Worm (Caenorhabditis elegans) whole organism, late embryonic: Measurements from ENCODE around the gene Y39A3A.4.

ENCODE experiments used
- C08G9.2 ChIP-seq: sonication (generic microtip); optimal IDR thresholded peaks from 2 replicates; lab custom pipeline; 2016; ENCODE audit warnings: mild to moderate bottlenecking, missing genetic modification characterization, moderate library complexity, missing compliant biosample characterization
- C38D4.7 ChIP-seq: fragments of 200-800 bp; sonication (Bioruptor generic); optimal IDR thresholded peaks from 2 replicates; lab custom pipeline; 2018; ENCODE audit warnings: mild to moderate bottlenecking, missing genetic modification characterization, moderate library complexity, missing compliant biosample characterization
- F13H6.1 ChIP-seq: sonication (generic microtip); optimal IDR thresholded peaks from 2 replicates; lab custom pipeline; 2016; ENCODE audit warnings: missing genetic modification characterization, missing compliant biosample characterization
- Y22D7AL.16 ChIP-seq: sonication (generic microtip); optimal IDR thresholded peaks from 2 replicates; lab custom pipeline; 2016; ENCODE audit warnings: missing genetic modification characterization, missing compliant biosample characterization
- ama-1 ChIP-seq: fragments of 150-350 bp; optimal IDR thresholded peaks from 2 replicates; lab custom pipeline; 2014
- ceh-18 ChIP-seq: sonication (generic microtip); optimal IDR thresholded peaks from 2 replicates; lab custom pipeline; 2016; ENCODE audit warnings: missing genetic modification characterization, missing compliant biosample characterization
- ceh-34 ChIP-seq: sonication (generic microtip); optimal IDR thresholded peaks from 2 replicates; lab custom pipeline; 2016; ENCODE audit warnings: mild to moderate bottlenecking, missing genetic modification characterization, missing compliant biosample characterization
- ceh-45 ChIP-seq: fragments of 200-800 bp; sonication (Bioruptor generic); IDR thresholded peaks from 2 replicates; pipeline ENCODE4 v1.3.6; 2022; ENCODE audit warnings: missing genetic modification reagents, missing genetic modification characterization, missing compliant biosample characterization
- ceh-48 ChIP-seq: sonication (generic microtip); optimal IDR thresholded peaks from 2 replicates; lab custom pipeline; 2016; ENCODE audit warnings: missing genetic modification characterization, inconsistent platforms, missing compliant biosample characterization
- ceh-6 ChIP-seq: fragments of 200-800 bp; sonication (Bioruptor generic); optimal IDR thresholded peaks from 2 replicates; lab custom pipeline; 2018; ENCODE audit warnings: mild to moderate bottlenecking, missing genetic modification characterization, missing compliant biosample characterization
- ceh-9 ChIP-seq: sonication (generic microtip); optimal IDR thresholded peaks from 2 replicates; lab custom pipeline; 2016; ENCODE audit warnings: mild to moderate bottlenecking, missing genetic modification characterization, inconsistent platforms, missing compliant biosample characterization
- che-1 ChIP-seq: sonication (generic microtip); optimal IDR thresholded peaks from 2 replicates; lab custom pipeline; 2016; ENCODE audit warnings: mild to moderate bottlenecking, missing genetic modification characterization, missing compliant biosample characterization
- elt-2 ChIP-seq: sonication (generic microtip); optimal IDR thresholded peaks from 2 replicates; lab custom pipeline; 2016; ENCODE audit warnings: missing genetic modification reagents, missing genetic modification characterization, missing compliant biosample characterization
- fax-1 ChIP-seq: sonication (generic microtip); optimal IDR thresholded peaks from 2 replicates; lab custom pipeline; 2016; ENCODE audit warnings: missing genotype, missing genetic modification characterization, missing compliant biosample characterization
- fkh-10 ChIP-seq: fragments of 150-350 bp; optimal IDR thresholded peaks from 2 replicates; lab custom pipeline; 2014; ENCODE audit warnings: missing biosample characterization, missing genetic modification reagents, missing genetic modification characterization
- fkh-6 ChIP-seq: sonication (generic microtip); optimal IDR thresholded peaks from 2 replicates; lab custom pipeline; 2016; ENCODE audit warnings: missing genetic modification characterization, missing compliant biosample characterization
- hlh-15 ChIP-seq: sonication (generic microtip); optimal IDR thresholded peaks from 2 replicates; lab custom pipeline; 2016; ENCODE audit warnings: missing genetic modification characterization, missing compliant biosample characterization
- hlh-30 ChIP-seq: sonication (generic microtip); optimal IDR thresholded peaks from 2 replicates; lab custom pipeline; 2017; ENCODE audit warnings: antibody characterized with exemption, missing genetic modification characterization, missing compliant biosample characterization; ENCODE audit not compliant: insufficient read depth
- hlh-6 ChIP-seq: sonication (generic microtip); optimal IDR thresholded peaks from 2 replicates; lab custom pipeline; 2016; ENCODE audit warnings: missing genotype, missing genetic modification characterization, missing compliant biosample characterization
- nhr-11 ChIP-seq: fragments of 150-350 bp; optimal IDR thresholded peaks from 2 replicates; lab custom pipeline; 2014; ENCODE audit warnings: missing biosample characterization, missing genetic modification characterization
- odd-2 ChIP-seq: sonication (generic microtip); optimal IDR thresholded peaks from 2 replicates; lab custom pipeline; 2017; ENCODE audit warnings: antibody characterized with exemption, mild to moderate bottlenecking, missing genetic modification characterization, missing compliant biosample characterization
- pha-2 ChIP-seq: sonication (generic microtip); optimal IDR thresholded peaks from 2 replicates; lab custom pipeline; 2017; ENCODE audit warnings: mild to moderate bottlenecking, missing genetic modification characterization, missing compliant biosample characterization
- pha-4 ChIP-seq: fragments of 150-350 bp; optimal IDR thresholded peaks from 2 replicates; lab custom pipeline; 2018; ENCODE audit warnings: missing biosample characterization, missing genetic modification reagents, missing genetic modification characterization
- pqm-1 ChIP-seq: sonication (generic microtip); optimal IDR thresholded peaks from 2 replicates; lab custom pipeline; 2016; ENCODE audit warnings: missing genetic modification characterization, missing compliant biosample characterization
- sdc-2 ChIP-seq: sonication (generic microtip); optimal IDR thresholded peaks from 2 replicates; lab custom pipeline; 2016; ENCODE audit warnings: missing genotype, missing genetic modification characterization, missing compliant biosample characterization
- tbx-2 ChIP-seq: sonication (generic microtip); optimal IDR thresholded peaks from 2 replicates; lab custom pipeline; 2016; ENCODE audit warnings: missing genetic modification characterization, missing compliant biosample characterization
- tbx-7 ChIP-seq: sonication (generic microtip); optimal IDR thresholded peaks from 2 replicates; lab custom pipeline; 2016; ENCODE audit warnings: missing genotype, missing genetic modification characterization, missing compliant biosample characterization
- unc-3 ChIP-seq, 2 experiments: fragments of 200-800 bp in 1 of 2; sonication (Bioruptor generic) in 1 of 2; sonication (generic microtip) in 1 of 2; conservative IDR thresholded peaks in 1 of 2; optimal IDR thresholded peaks in 1 of 2; 2 replicates each; pipeline versions ENCODE4 v1.3.6 to Lab custom; 2016 to 2022; ENCODE audit warnings: missing compliant biosample characterization in 2 of 2, missing genetic modification characterization in 2 of 2, missing genetic modification reagents in 1 of 2
- unc-42 ChIP-seq: sonication (generic microtip); optimal IDR thresholded peaks from 2 replicates; lab custom pipeline; 2016; ENCODE audit warnings: missing genotype, missing genetic modification characterization, missing compliant biosample characterization
- ztf-16 ChIP-seq: sonication (generic microtip); optimal IDR thresholded peaks from 2 replicates; lab custom pipeline; 2017; ENCODE audit warnings: missing genetic modification characterization, missing compliant biosample characterization

The Y39A3A.4 gene

DNA sequence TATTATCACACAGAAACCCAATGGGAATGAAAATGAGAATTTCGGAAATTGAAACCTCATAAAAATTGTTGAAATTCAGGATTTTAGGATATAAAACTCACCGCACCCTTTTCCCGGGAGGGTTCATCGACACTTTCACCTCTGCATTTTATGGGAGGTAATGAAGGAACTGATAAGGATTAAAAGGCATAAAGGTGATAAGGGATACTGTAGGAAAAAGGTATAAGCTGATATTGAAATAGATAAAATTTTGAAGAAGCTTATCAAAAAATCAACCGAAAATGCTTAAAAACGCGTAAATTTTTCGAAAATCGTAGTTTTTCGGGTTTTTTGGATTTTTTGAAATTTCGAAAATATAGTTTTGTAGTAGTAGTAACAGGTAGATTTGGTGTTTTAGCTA is 25.9 kb downstream of the Y39A3A.4 start:
- TF ChIP-seq elt-2 (tag; lab: Kevin White, UChicago) (peak; percentile 40), ceh-6 (GFP tag; lab: Kevin White, UChicago) (no peak)

DNA sequence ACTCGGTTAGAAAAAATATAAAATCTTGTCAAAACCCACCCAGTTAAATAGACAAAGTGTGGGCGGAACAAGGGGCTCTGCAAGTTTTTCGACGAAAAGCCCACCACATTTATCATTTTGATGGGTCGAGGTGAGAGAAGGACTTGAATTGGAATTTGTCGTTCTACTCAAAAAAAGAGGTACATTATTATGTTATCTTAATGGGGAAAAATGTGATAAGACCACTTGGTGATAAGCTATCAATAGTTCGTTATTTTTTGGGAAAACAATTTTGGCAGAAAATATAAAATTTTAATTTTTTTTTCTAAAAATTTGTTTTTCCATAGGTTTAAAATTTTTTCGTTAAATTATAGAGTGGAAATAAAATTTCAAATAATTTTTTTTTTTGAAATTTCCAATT is 26.6 kb downstream of the Y39A3A.4 start:
- peak; percentile 85 for TF ChIP-seq elt-2 (tag; lab: Kevin White, UChicago)
- no peak for TF ChIP-seq Y22D7AL.16
- TF ChIP-seq ama-1: no peak
- TF ChIP-seq fkh-10: no peak
- TF ChIP-seq ceh-9 (tag; lab: Kevin White, UChicago): no peak
- TF ChIP-seq pqm-1 (tag; lab: Kevin White, UChicago): no peak
- TF ChIP-seq sdc-2 (tag; lab: Kevin White, UChicago): no peak

DNA sequence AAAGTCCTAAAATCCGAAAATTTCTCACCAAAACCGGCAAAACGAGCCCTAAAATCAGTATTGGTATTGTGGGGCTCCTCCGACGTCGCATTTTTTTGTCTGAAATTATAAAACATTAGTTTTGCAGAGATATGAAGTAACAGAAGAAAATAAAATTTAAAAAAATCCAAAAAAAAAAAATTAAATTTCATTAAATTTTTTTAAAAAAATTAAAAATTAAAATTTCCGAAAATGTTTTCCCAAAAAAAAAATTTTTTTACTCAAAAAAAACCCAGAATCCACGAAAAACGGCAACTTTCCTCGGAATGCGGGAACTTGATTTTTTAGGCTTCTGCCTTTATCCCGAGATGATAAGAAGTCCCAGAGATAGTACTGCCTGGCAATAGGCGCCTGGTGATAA is 28.5 kb downstream of the Y39A3A.4 start, which contains the start of gene dpy-1:
dpy-1 (minus strand) TSS at position 101 of the 400 bp plus-strand sequence.
- TF ChIP-seq nhr-11 (no peak), ceh-6 (GFP tag; lab: Kevin White, UChicago) (no peak), pha-4 (no peak), elt-2 (tag; lab: Kevin White, UChicago) (peak; percentile 51), hlh-30 (no peak), ceh-48 (no peak)

DNA sequence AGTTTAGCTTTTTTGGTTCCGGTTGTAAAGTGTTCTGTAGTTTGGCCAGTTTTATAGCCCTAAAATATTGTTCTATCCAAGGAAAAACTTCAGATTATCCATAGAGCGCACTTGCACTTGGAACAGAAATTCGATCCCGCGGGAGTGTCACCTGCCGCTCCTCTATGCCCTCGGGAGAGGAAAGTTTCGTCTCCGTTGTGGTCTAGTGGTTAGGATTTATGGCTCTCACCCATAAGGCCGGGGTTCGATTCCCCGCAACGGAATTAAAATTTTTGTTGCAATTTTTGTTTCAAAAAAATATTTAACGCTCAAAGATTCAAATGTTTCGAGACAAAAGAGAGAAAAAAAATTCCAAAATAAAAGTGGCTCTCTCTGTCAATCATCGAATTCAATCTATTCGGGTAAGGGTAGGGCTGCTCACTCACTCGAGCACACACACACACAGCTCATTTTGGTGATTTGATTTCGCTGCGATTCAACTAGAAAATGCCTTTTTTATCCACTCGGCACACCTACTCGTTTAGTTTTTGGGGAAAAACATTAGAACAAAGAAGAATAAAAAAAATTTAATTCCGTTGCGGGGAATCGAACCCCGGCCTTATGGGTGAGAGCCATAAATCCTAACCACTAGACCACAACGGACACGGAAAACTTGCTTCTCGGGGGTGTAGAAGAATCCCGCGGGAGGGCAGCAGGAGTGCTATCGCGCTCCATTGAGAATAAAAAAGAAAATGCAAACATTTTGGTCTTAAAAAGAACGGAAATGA is 43.9 kb downstream of the Y39A3A.4 start:
- TF ChIP-seq C38D4.7 (GFP tag; lab: Kevin White, UChicago) (no peak), F13H6.1 (tag; lab: Kevin White, UChicago) (no peak), pha-2 (tag; lab: Kevin White, UChicago) (no peak), tbx-2 (no peak), ceh-18 (peak; percentile 32), fax-1 (peak; percentile 34), tbx-7 (tag; lab: Kevin White, UChicago) (no peak), C08G9.2 (tag; lab: Kevin White, UChicago) (no peak), unc-3 (GFP tag; conservative IDR thresholded peaks at IDR 0.05; lab: Robert Waterston, UW) (0 out of 2 replicates have a peak, but pooled peaks have one; percentile 8), unc-3 (tag; optimal IDR thresholded peaks at IDR 0.05; lab: Kevin White, UChicago) (no peak), che-1 (tag; lab: Kevin White, UChicago) (no peak), unc-42 (tag; lab: Kevin White, UChicago) (peak; percentile 77), ceh-34 (no peak), ztf-16 (tag; lab: Kevin White, UChicago) (no peak), hlh-15 (tag; lab: Kevin White, UChicago) (no peak), fkh-6 (tag; lab: Kevin White, UChicago) (no peak)

DNA sequence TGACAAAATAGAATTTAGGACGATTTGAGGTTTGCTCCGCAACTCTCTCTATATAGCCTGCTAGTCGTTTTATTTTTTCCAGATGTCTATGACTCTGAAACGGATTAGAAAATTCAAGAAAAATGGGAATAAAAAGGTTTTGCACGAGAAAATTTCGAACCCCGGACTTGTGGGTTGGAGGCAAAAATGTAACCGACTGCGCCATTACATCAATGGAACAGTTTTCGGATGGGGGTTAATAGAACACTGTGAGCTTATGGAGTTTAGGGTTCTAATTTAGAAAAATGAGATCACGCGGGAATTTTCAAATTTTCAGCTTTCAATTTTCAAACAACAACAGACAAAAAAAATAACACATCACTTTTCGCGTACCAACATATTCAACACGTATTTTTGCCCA is 44.6 kb downstream of the Y39A3A.4 start:
- TF ChIP-seq unc-42 (tag; lab: Kevin White, UChicago): peak; percentile 29
- no peak for TF ChIP-seq odd-2

DNA sequence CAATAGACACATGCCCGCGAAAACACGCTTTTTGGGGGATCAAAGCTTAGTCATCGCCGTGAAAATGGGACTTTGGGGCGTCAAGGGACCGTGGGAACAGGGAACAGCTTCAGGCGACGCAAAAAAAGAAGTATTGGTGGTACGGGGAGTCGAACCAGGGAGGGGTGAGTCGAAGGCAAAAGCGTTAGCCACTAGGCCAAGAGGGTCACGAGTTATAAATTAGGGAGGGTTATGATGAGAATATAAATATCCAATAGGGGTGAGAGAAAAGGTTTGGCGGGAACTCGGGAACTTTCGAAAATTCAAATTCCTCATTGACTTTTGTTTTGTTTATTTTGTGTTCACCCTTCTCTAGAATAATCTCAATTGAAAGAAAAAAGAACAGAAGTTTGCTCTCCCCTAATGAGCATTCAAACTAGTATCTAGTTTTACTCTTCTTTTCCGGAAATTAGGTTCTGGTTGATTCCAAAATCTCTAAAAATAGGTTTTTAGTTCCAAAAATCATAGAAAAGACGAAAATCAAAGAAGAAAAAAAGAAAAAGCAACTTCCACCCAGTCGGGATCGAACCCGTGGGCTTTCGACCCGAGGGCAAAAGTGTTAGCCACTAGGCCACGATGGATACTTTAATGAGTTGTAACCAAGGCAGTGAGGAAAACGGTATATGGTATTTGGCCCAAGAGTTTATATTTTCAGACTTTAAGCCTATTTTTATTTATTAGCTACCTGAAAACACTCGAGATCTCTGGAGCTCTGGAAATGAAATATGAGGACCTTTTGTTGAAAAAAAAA is 45.4 kb downstream of the Y39A3A.4 start:
- TF ChIP-seq fkh-10 (no peak), hlh-6 (tag; lab: Kevin White, UChicago) (peak; percentile 0), ceh-45 (GFP tag; lab: Robert Waterston, UW) (no peak), hlh-30 (peak; percentile 16)
